Fruit fly (Drosophila melanogaster) ovary, adult (tissue): ENCODE measurements around the gene smo.

ENCODE experiments used
- CG17801 ChIP-seq: fragments of 200-800 bp; optimal IDR thresholded peaks from 2 replicates; lab custom pipeline; 2019; ENCODE audit warnings: missing biosample characterization, mild to moderate bottlenecking, missing genetic modification characterization, moderate library complexity; ENCODE audit not compliant: partially characterized antibody

Gene smo

dm6 chr2L:277122-277671, at the start of gene smo:
Gene smo (plus strand): TSS chr2L:277582.
- TF ChIP-seq CG17801 (GFP tag; lab: Kevin White, UChicago) = no peak

DNA sequence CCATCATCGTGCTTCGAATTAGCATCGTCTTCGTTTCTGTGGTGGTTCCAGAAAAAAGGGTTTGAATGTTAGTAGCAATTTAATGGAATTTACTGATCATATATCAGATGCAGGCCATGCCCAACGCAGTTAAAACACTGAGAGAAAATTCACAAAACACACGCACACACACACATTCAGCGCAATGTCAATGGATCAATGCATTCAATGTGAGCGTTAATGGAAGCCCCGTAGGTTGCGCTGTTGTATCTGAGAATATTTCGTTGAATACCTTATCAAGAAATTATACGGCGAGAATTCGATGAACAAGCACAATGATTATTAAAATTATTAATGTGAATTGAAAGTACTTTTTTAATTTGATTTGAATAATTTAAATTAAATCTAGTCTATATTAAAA, 49.1 kb upstream of the smo start:
- no peak for TF ChIP-seq CG17801 (GFP tag; lab: Kevin White, UChicago)

DNA sequence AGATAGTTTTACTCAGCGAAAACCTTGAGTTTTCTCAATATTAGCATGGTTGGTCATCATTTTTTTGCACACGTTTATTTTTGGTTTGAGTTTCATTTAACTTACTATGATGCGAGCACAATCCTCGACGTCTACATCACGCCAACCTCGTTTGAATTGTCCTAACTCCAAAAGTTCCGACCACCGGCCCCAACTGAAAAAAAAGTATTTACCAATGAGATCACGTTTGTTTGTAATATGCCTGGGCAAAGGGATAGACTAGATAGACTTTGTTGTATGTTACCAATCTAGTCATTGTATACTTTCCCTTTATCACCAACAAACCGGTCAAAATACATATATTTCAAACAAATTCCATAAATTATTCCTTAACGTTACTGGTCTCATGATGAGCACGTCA, 45.2 kb upstream of the smo start, which contains the start of gene CG13693:
CG13693 (plus strand) TSS at position 301 of the 400 bp plus-strand sequence.
- TF ChIP-seq CG17801 (GFP tag; lab: Kevin White, UChicago) = no peak

DNA sequence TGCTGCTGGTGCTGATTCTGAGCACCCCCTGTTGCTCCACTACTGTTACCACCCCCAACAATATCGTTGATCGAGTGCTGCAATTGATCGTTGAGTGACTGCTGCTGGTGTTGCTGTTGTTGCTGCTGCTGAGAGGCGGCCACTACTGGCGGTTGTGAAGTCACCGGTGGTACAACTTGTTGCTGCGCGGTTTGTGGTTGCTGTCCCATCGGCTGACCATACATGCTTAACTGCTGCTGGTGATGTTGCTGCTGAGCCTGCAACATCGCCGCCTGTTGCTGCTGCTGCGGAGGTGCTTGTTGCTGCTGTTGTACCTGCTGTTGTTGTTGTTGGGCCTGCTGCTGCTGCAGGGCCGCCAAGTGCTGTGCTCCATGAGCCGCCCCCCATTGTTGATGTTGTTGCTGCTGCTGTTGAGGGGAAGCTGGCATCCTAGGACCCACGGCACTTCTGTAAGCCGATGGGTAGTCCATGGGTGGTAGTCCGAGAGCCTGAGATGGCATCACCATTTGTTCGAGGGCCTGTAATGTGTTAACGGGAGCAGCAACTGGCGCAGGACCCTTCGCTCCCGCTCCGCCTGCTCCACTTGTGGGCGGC, 37.1 kb upstream of the smo start:
- no peak for TF ChIP-seq CG17801 (GFP tag; lab: Kevin White, UChicago)

DNA sequence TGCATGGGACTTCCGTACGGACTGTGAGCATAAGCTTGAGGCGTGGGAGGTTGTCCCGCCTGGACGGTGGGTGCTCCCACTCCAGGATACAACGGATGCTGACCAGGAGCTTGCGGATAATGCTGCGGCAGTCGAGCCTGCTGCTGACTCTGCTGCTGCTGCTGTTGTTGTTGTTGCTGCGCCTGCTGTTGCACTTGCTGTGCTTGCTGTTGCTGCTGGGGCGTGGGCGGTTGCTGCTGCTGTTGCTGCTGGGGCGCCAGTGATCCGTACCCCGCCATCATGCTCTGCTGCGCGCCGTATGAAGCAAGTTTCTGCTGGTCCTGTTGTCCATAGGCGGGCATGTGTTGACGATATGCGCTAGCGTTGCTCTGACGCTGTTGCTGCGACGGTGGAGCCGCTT, 36.0 kb upstream of the smo start:
- TF ChIP-seq CG17801 (GFP tag; lab: Kevin White, UChicago) = no peak

DNA sequence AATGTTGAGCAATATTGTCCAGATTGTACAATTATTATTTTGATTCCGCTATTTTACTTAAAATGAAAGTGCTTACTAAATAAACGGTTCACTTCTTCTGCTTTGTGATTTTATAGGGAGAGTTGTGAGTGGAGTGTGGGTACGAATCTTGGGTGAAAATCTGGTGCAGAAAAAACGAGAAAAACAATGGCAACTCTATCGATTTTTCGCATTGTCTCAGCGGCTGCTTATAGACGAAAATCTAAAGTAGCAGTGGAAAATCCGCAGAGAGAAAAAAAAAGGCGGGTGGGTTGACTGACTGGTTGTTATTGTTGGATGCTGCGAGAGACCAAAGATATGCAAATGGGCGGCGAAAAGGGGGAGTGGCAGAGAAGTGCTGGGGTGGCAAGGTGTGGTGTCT, 34.3 kb upstream of the smo start:
- TF ChIP-seq CG17801 (GFP tag; lab: Kevin White, UChicago) = no peak

dm6 chr2L:243819-244218, 33.6 kb upstream of the smo start:
- no peak for TF ChIP-seq CG17801 (GFP tag; lab: Kevin White, UChicago)

- no peak for TF ChIP-seq CG17801 (GFP tag; lab: Kevin White, UChicago)
These were observed 32.8 kb upstream of the smo start for dm6 chr2L:244559-244958.

DNA sequence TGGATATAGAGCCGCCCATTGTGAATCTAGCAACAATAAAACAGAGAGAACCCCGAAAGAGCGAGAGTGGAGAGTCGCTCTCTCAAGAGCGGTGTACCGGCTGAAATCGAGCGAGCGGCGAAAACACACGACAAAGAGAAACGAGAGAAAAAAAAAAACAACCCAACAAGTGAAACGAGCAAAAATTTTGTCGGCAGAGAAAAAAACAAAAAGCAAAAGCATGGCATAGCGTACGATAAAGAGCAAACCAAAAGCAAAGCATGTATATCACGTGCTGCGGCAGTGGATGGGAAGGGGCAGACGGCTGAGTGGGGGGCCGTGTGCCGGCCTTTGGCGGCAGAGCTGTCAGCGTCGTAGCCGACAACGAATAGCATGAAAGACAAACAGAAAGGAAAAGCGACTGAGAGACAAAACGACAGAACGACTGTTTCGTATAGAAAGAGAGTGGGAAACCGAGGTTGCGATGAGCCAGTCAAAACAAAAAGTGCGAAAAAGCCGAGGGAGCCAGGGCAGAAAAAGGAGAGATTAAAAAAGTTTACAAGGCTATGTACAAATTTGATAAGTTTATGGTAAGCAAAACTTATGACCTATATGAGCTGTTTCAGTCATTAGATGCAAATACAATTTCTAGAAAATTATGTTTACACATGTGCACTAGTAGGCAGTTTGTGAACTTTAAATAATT, 30.6 kb upstream of the smo start:
- peak; percentile 79 for TF ChIP-seq CG17801 (GFP tag; lab: Kevin White, UChicago)

DNA sequence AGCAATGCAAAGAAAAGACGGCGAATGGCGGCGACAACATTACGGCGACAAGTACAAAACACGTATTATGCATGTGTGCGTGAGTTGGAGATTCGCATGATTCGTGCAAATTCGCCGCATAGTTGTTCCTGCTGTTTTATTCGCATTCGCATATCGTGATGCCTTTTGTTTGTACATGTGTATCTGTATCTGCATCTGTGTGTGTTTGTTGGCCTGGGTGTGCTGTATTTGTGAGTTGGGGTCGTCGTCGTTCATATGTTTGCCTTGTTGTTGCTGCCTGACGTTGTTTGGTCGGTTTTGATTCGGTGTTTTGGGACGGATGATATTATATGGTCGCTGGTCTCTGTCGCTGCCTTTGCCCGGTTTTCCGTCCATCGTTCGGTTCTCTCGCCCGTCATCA, 29.9 kb upstream of the smo start:
- TF ChIP-seq CG17801 (GFP tag; lab: Kevin White, UChicago) = no peak

- TF ChIP-seq CG17801 (GFP tag; lab: Kevin White, UChicago) = no peak
These were observed 29.4 kb upstream of the smo start for dm6 chr2L:247845-248473.

DNA sequence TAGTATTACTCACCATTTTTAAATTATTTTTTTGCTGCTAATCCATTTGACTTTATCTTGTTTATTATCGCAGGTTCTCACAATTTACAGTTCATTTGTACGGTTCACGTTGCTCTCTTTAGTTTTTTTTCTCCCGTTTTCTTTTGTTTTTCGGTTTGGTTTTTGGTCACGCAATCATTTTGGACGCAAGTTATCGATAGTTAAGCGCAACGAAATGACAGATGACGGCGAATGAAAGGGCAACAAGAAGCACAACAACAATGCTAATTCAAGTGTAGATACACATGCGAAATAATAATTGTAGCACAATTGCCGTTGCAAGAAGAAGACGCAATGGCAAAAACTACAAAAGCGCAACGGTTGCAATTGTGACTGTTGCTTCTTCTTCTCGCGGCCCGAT, 28.8 kb upstream of the smo start:
- no peak for TF ChIP-seq CG17801 (GFP tag; lab: Kevin White, UChicago)

DNA sequence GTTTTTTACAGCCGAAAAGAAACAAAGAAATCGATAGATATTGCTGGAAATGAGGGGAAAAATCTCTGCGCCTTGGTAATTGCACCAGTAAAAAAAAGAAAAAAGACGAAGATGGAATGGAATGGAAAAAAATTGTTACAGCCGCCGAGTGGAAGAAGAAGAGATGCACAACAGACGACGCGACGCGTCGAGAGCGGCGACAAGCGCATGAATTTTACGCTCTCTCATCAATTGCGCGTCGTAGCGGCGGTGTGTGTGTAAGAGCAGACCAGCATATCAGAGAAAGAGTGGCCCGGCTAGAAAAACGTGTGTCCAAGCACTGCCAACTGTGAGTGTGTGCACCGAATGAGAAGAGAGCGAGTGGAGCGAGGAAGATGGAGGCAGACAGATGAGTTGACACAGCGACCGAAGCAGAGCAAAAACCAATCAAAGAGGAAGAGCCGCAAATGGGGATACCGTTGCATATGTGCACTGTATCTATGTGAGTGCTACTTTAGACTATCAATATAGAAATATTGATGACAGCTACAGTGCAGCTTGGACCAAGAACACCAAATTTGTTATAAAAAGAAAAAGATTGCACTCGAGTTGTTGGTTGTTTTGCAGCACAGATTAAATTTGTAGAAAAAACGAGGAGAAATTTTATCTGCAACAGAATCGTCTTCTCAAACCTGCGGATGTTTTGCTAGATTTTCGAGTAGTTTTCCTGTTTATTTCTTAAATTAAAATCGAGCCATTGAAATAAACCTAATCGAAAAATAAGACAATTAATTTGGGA, 28.1 kb upstream of the smo start:
- no peak for TF ChIP-seq CG17801 (GFP tag; lab: Kevin White, UChicago)

DNA sequence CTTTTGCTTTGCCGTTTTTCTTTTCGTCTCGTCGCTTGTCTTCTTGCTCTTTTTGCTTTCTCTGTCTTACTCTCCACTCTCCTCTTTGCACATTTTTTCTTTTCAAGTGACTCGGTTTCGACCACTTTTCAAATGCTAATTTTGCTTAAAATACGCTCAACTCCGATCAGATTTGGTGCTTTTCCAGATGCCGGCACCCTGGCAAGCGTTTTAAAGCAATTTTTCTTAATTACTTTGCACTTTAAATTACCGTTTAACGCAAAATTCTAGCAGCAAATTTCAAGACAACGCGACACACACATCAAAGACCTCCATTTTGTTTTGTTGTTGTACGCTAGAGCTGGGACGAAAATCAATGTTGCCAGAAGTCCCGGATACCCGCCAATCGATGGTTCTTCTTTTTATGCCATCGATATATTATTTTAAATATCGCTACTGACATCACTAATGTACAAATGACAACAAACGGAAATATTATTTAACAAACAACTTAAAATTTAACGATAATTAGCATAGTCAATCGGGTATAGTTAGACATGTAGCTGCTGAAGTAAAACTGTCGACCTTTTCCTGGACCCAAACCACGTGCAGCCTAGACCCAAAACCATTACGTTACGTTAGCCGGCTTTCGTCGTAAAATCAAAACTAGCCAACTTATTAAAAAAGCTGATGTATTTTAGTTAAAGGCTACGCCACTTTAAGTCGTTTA, 26.7 kb upstream of the smo start, which contains the start of gene kis:
kis (minus strand) TSS at position 317 of the 709 bp plus-strand sequence.
- TF ChIP-seq CG17801 (GFP tag; lab: Kevin White, UChicago) = peak; percentile 75
